Worm (Caenorhabditis elegans) whole organism, early embryonic: Measurements from ENCODE around the gene ugt-12.

Source experiments
- B0310.2 ChIP-seq: sonication (generic microtip); optimal IDR thresholded peaks from 2 replicates; lab custom pipeline; 2016; ENCODE audit warnings: mild to moderate bottlenecking, missing genetic modification characterization, missing compliant biosample characterization
- F13C5.2 ChIP-seq: sonication (generic microtip); optimal IDR thresholded peaks from 2 replicates; lab custom pipeline; 2017; ENCODE audit warnings: mild to moderate bottlenecking, missing genetic modification characterization, inconsistent platforms, missing compliant biosample characterization
- aly-1 ChIP-seq: sonication (generic microtip); optimal IDR thresholded peaks from 2 replicates; lab custom pipeline; 2016; ENCODE audit warnings: missing genetic modification characterization, missing compliant biosample characterization
- ama-1 ChIP-seq: fragments of 150-350 bp; optimal IDR thresholded peaks from 2 replicates; lab custom pipeline; 2014
- ceh-13 ChIP-seq: fragments of 200-800 bp; sonication (Bioruptor generic); optimal IDR thresholded peaks from 2 replicates; lab custom pipeline; 2018; ENCODE audit warnings: mild to moderate bottlenecking, missing genetic modification characterization, missing compliant biosample characterization
- ceh-36 ChIP-seq: sonication (generic microtip); optimal IDR thresholded peaks from 2 replicates; lab custom pipeline; 2016; ENCODE audit warnings: missing genetic modification characterization, inconsistent platforms, missing compliant biosample characterization
- ets-7 ChIP-seq: sonication (generic microtip); optimal IDR thresholded peaks from 2 replicates; lab custom pipeline; 2016; ENCODE audit warnings: missing genotype, missing genetic modification characterization, missing compliant biosample characterization
- flt-1 ChIP-seq: fragments of 200-800 bp; sonication (Bioruptor generic); IDR thresholded peaks from 2 replicates; pipeline ENCODE4 v1.3.6; 2022; ENCODE audit warnings: missing genetic modification characterization, missing compliant biosample characterization
- hmbx-1 ChIP-seq: sonication (generic microtip); optimal IDR thresholded peaks from 2 replicates; lab custom pipeline; 2016; ENCODE audit warnings: mild to moderate bottlenecking, missing genetic modification characterization, missing compliant biosample characterization
- hmg-4 ChIP-seq: fragments of 200-800 bp; sonication (Bioruptor generic); optimal IDR thresholded peaks from 2 replicates; lab custom pipeline; 2018; ENCODE audit warnings: mild to moderate bottlenecking, missing genetic modification characterization, missing compliant biosample characterization
- hnd-1 ChIP-seq: sonication (generic microtip); optimal IDR thresholded peaks from 2 replicates; lab custom pipeline; 2016; ENCODE audit warnings: missing genetic modification characterization, missing compliant biosample characterization
- pes-1 ChIP-seq: fragments of 200-800 bp; sonication (Bioruptor generic); IDR thresholded peaks from 2 replicates; pipeline ENCODE4 v1.3.6; 2022; ENCODE audit warnings: missing genetic modification reagents, missing genetic modification characterization, missing compliant biosample characterization
- scrt-1 ChIP-seq: fragments of 200-800 bp; sonication (Bioruptor generic); IDR thresholded peaks from 2 replicates; pipeline ENCODE4 v1.3.6; 2022; ENCODE audit warnings: missing genetic modification characterization, missing compliant biosample characterization
- sea-1 ChIP-seq: fragments of 200-800 bp; sonication (Bioruptor generic); conservative IDR thresholded peaks from 2 replicates; pipeline ENCODE4 v1.3.6; 2022; ENCODE audit warnings: missing genetic modification characterization, missing compliant biosample characterization
- tbx-11 ChIP-seq: fragments of 200-800 bp; sonication (Bioruptor generic); IDR thresholded peaks from 2 replicates; pipeline ENCODE4 v1.3.6; 2022; ENCODE audit warnings: missing genetic modification characterization, missing compliant biosample characterization
- tbx-37 ChIP-seq: fragments of 200-800 bp; sonication (Bioruptor generic); conservative IDR thresholded peaks from 2 replicates; pipeline ENCODE4 v1.3.6; 2022; ENCODE audit warnings: missing genetic modification reagents, missing genetic modification characterization, missing compliant biosample characterization
- tra-4 ChIP-seq: sonication (generic microtip); optimal IDR thresholded peaks from 2 replicates; lab custom pipeline; 2017; ENCODE audit warnings: missing genetic modification characterization, missing compliant biosample characterization

The ugt-12 gene

DNA sequence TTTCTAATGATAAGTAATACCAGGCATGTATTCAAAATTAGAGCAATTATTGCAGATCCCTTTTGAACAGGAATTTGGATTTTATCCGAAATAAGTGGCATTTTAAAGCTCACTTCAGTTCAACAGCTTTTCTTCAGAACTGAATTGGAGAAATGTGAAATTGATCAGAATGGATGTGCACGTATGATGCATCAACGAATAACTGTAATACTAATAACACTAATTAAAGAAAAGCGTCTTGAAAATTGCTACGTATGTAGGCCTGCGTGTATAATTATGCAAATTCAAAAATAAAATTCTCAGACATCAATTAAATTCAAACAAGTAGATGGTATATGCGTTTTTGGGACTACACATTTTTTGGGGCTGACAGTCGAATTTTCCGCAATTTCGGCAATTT lies 40.4 kb upstream of the ugt-12 start, which contains the start of gene str-205:
TSS of gene str-205 (minus strand) at position 101 of the 400 bp plus-strand sequence.
- TF ChIP-seq hmbx-1 (tag; lab: Kevin White, UChicago) (no peak), ceh-36 (tag; lab: Kevin White, UChicago) (no peak), B0310.2 (tag; lab: Kevin White, UChicago) (no peak), tbx-37 (no peak), F13C5.2 (tag; lab: Kevin White, UChicago) (no peak), tbx-11 (GFP tag; lab: Robert Waterston, UW) (no peak), pes-1 (GFP tag; lab: Robert Waterston, UW) (no peak), ets-7 (no peak), scrt-1 (no peak), aly-1 (no peak), hnd-1 (no peak), flt-1 (no peak), hmg-4 (no peak), tra-4 (no peak), ama-1 (lab: Kevin White, UChicago) (no peak)

- no peak for TF ChIP-seq tra-4
- no peak for TF ChIP-seq F13C5.2 (tag; lab: Kevin White, UChicago)
- no peak for TF ChIP-seq tbx-37
- no peak for TF ChIP-seq flt-1
- no peak for TF ChIP-seq tbx-11 (GFP tag; lab: Robert Waterston, UW)
- no peak for TF ChIP-seq ama-1 (lab: Kevin White, UChicago)
- TF ChIP-seq hnd-1, result no peak
- no peak for TF ChIP-seq hmg-4
- no peak for TF ChIP-seq scrt-1
- TF ChIP-seq aly-1, result no peak
- TF ChIP-seq hmbx-1 (tag; lab: Kevin White, UChicago), result no peak
- no peak for TF ChIP-seq ceh-13 (GFP tag; lab: Kevin White, UChicago)
- TF ChIP-seq pes-1 (GFP tag; lab: Robert Waterston, UW), result no peak
Observed at ce11 chrV:4926371-4926770, 36.9 kb upstream of the ugt-12 start, which contains the start of gene srh-21. srh-21 (plus strand) TSS chrV:4926671.

DNA sequence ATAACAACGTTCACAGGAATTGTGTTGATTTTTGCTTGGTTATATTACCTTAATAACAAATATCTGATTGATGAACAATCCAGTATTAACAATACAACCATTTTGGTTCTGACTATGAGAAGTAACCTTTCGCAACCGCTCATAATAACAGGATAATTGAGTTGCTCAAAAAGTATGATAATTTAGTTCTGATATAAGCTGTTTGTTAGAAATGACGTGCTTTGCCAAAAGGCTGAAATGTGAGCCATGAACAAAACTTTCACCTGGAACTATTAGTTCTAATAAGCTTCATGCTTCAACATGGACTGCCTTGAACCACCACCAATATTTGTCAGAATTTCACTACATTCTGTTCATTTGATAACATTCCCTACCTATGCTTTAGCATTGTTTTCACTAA lies 35.2 kb upstream of the ugt-12 start, which contains the start of gene srh-20:
TSS of gene srh-20 (plus strand) at position 301 of the 400 bp plus-strand sequence.
- TF ChIP-seq ceh-36 (tag; lab: Kevin White, UChicago) (no peak), aly-1 (no peak), tbx-37 (no peak), hmg-4 (no peak), sea-1 (GFP tag; lab: Robert Waterston, UW) (no peak), ama-1 (lab: Kevin White, UChicago) (no peak), pes-1 (GFP tag; lab: Robert Waterston, UW) (no peak), B0310.2 (tag; lab: Kevin White, UChicago) (no peak), tbx-11 (GFP tag; lab: Robert Waterston, UW) (no peak), hnd-1 (no peak), ets-7 (no peak), scrt-1 (no peak), F13C5.2 (tag; lab: Kevin White, UChicago) (no peak), tra-4 (no peak), ceh-13 (GFP tag; lab: Kevin White, UChicago) (no peak), flt-1 (no peak), hmbx-1 (tag; lab: Kevin White, UChicago) (no peak)

- no peak for TF ChIP-seq ama-1 (lab: Kevin White, UChicago)
Observed at ce11 chrV:4922024-4922423, 32.6 kb upstream of the ugt-12 start, which contains the start of gene srh-22. srh-22 (plus strand) TSS chrV:4922324.

DNA sequence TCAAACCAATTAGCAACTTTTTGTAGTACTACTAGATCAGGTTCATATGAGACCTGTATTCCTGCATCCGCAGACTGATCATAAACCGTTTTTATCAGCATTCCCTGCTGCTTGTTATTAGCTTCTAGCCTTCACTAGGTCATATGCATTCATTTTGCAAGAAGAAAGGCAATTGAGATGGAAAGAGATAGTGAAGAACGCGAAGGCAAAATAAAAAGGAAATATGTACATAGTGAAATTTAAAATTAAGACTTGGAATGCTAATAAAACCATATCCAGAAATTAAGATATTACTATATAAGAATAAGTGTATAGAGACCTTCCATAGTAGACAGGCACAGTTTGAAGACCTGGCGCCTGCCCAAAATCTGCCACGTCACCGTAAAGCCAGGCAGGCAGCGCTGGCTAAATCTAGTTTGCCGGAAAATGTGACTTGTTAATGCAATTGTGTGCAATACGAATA lies 31.3 kb upstream of the ugt-12 start, which contains the start of the genes C02E7.8 and srh-23:
TSS of gene C02E7.8 (minus strand) at position 101 of the 463 bp plus-strand sequence.
TSS of gene srh-23 (plus strand) at position 413 of the 463 bp plus-strand sequence.
- TF ChIP-seq scrt-1 (no peak), F13C5.2 (tag; lab: Kevin White, UChicago) (no peak), hmg-4 (no peak)

ce11 chrV:4918664-4919257 lies 29.3 kb upstream of the ugt-12 start, which contains the start of gene C02E7.6:
C02E7.6 (plus strand) TSS chrV:4919207.
- no peak for TF ChIP-seq tra-4
- no peak for TF ChIP-seq scrt-1
- no peak for TF ChIP-seq ets-7
- no peak for TF ChIP-seq ama-1 (lab: Kevin White, UChicago)
- TF ChIP-seq hmbx-1 (tag; lab: Kevin White, UChicago), result no peak
- TF ChIP-seq F13C5.2 (tag; lab: Kevin White, UChicago), result no peak
- TF ChIP-seq tbx-37, result no peak
- TF ChIP-seq pes-1 (GFP tag; lab: Robert Waterston, UW), result no peak
- TF ChIP-seq tbx-11 (GFP tag; lab: Robert Waterston, UW), result no peak
- no peak for TF ChIP-seq hmg-4
- no peak for TF ChIP-seq flt-1
- TF ChIP-seq ceh-13 (GFP tag; lab: Kevin White, UChicago), result no peak
- TF ChIP-seq hnd-1, result no peak
- no peak for TF ChIP-seq B0310.2 (tag; lab: Kevin White, UChicago)
- TF ChIP-seq ceh-36 (tag; lab: Kevin White, UChicago), result no peak
- TF ChIP-seq aly-1, result no peak
- TF ChIP-seq sea-1 (GFP tag; lab: Robert Waterston, UW), result no peak

DNA sequence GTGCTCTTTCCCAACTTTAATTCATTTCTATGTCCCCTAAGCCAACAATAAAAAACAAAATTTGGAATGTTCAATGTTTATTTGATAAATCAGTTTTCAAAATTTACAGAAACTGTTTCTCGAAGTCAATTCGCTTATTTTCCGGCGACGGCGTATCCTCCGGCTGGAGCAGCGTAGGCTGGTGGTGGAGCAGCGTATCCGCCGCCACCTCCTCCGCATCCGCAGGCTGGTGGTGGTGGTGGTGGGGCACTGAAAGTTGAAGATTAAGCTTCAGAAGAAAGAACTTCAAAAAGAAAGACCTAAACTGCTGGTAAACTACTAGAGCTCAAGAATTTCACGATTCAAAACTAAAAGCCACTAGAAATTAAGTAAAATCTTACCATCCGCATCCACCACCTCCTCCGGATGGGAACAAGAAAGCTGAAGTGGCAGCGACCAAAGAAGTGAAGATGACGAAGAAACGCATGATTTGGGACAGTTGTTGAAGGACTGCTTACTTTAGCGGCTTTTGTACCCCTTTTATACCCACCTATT lies 28.7 kb upstream of the ugt-12 start, which contains the start of gene C02E7.7:
TSS of gene C02E7.7 (minus strand) at position 484 of the 534 bp plus-strand sequence.
- TF ChIP-seq tbx-11 (GFP tag; lab: Robert Waterston, UW), result no peak
- no peak for TF ChIP-seq sea-1 (GFP tag; lab: Robert Waterston, UW)
- TF ChIP-seq tbx-37, result no peak
- no peak for TF ChIP-seq scrt-1
- TF ChIP-seq hmbx-1 (tag; lab: Kevin White, UChicago), result no peak
- no peak for TF ChIP-seq aly-1
- TF ChIP-seq B0310.2 (tag; lab: Kevin White, UChicago), result no peak
- TF ChIP-seq pes-1 (GFP tag; lab: Robert Waterston, UW), result no peak
- no peak for TF ChIP-seq ceh-36 (tag; lab: Kevin White, UChicago)
- no peak for TF ChIP-seq ets-7
- no peak for TF ChIP-seq F13C5.2 (tag; lab: Kevin White, UChicago)
- TF ChIP-seq ama-1 (lab: Kevin White, UChicago), result no peak
- no peak for TF ChIP-seq hmg-4
- no peak for TF ChIP-seq flt-1
- no peak for TF ChIP-seq ceh-13 (GFP tag; lab: Kevin White, UChicago)
- TF ChIP-seq tra-4, result no peak
- TF ChIP-seq hnd-1, result no peak
